Fruit fly (Drosophila melanogaster) whole organism, adult: ENCODE results near the gene CG33500.

Experiments used
- CG7101 ChIP-seq: fragments of 200-800 bp; sonication (Bioruptor generic); optimal IDR thresholded peaks from 2 replicates; lab custom pipeline; 2018; ENCODE audit warnings: missing biosample characterization, mild to moderate bottlenecking, missing genetic modification characterization, moderate library complexity
- Mnt ChIP-seq: fragments of 200-800 bp; sonication (Bioruptor generic); optimal IDR thresholded peaks from 2 replicates; lab custom pipeline; 2016; ENCODE audit warnings: missing biosample characterization, mild to moderate bottlenecking, missing genetic modification characterization

- TF ChIP-seq Mnt (GFP tag; lab: Kevin White, UChicago), result no peak
- TF ChIP-seq CG7101 (tag; lab: Kevin White, UChicago), result no peak
Measured at dm6 chr3L:11466985-11467384, 41.5 kb upstream of the CG33500 start.
